Fruit fly (Drosophila melanogaster) whole organism: Measurements from ENCODE around the gene kra.

ENCODE experiments used
- CG8478 ChIP-seq: fragments of >200 bp; optimal IDR thresholded peaks from 2 replicates; lab custom pipeline; 2018; ENCODE audit warnings: inconsistent platforms
- Dll ChIP-seq: fragments of >200 bp; optimal IDR thresholded peaks from 2 replicates; lab custom pipeline; 2017
- EcR ChIP-seq, 2 experiments: fragments of >200 bp; optimal IDR thresholded peaks; 2 replicates each; lab custom pipeline; 2017; ENCODE audit warnings: missing biosample characterization in 2 of 2, missing genetic modification characterization in 2 of 2, missing genetic modification reagents in 2 of 2
- pan ChIP-seq: fragments of >200 bp; optimal IDR thresholded peaks from 2 replicates; lab custom pipeline; 2017
- psq ChIP-seq: fragments of >200 bp; optimal IDR thresholded peaks from 2 replicates; lab custom pipeline; 2017
- usp ChIP-seq: fragments of >200 bp; optimal IDR thresholded peaks from 2 replicates; lab custom pipeline; 2017; ENCODE audit warnings: missing biosample characterization, missing genetic modification characterization, mixed read lengths

The kra gene

dm6 chr3R:5611167-5611566 is 10.2 kb upstream of the kra start:
- no peak for TF ChIP-seq EcR (GFP tag; optimal IDR thresholded peaks at IDR 0.05; lab: Kevin White, UChicago)
- TF ChIP-seq CG8478, result no peak
- TF ChIP-seq psq (lab: Kevin White, UChicago), result no peak

- TF ChIP-seq pan (lab: Kevin White, UChicago), result no peak
These were observed 9.7 kb upstream of the kra start for dm6 chr3R:5610656-5611055.

dm6 chr3R:5608422-5608821 is 7.5 kb upstream of the kra start:
- no peak for TF ChIP-seq CG8478
- TF ChIP-seq pan (lab: Kevin White, UChicago), result no peak
- no peak for TF ChIP-seq EcR (GFP tag; optimal IDR thresholded peaks at IDR 0.05; lab: Kevin White, UChicago)
- no peak for TF ChIP-seq usp (GFP tag; lab: Kevin White, UChicago)
- TF ChIP-seq Dll (lab: Kevin White, UChicago), result no peak
- TF ChIP-seq psq (lab: Kevin White, UChicago), result no peak

dm6 chr3R:5606477-5606876 is 5.5 kb upstream of the kra start, which contains the start of gene asl:
Gene asl (minus strand): TSS chr3R:5606543.
- TF ChIP-seq psq (lab: Kevin White, UChicago) (no peak), Dll (lab: Kevin White, UChicago) (no peak), EcR (GFP tag; optimal IDR thresholded peaks at IDR 0.05; lab: Kevin White, UChicago) (no peak), CG8478 (no peak), usp (GFP tag; lab: Kevin White, UChicago) (no peak), pan (lab: Kevin White, UChicago) (no peak)

dm6 chr3R:5600361-5601043 is 434 bp downstream of the kra start:
- no peak for TF ChIP-seq psq (lab: Kevin White, UChicago)

dm6 chr3R:5599521-5600360 is 1.2 kb downstream of the kra start:
- TF ChIP-seq CG8478, result no peak
- TF ChIP-seq usp (GFP tag; lab: Kevin White, UChicago), result no peak
- no peak for TF ChIP-seq Dll (lab: Kevin White, UChicago)
- TF ChIP-seq pan (lab: Kevin White, UChicago), result no peak
- no peak for TF ChIP-seq psq (lab: Kevin White, UChicago)
- TF ChIP-seq EcR (GFP tag; optimal IDR thresholded peaks at IDR 0.05; lab: Kevin White, UChicago), result peak in 1 of 2 experiments; percentile 15

- no peak for TF ChIP-seq pan (lab: Kevin White, UChicago)
- no peak for TF ChIP-seq CG8478
These were observed 6.1 kb downstream of the kra start for dm6 chr3R:5594878-5595277.

- TF ChIP-seq usp (GFP tag; lab: Kevin White, UChicago) (no peak), CG8478 (peak; percentile 49), Dll (lab: Kevin White, UChicago) (no peak)
These were observed 8.8 kb downstream of the kra start for dm6 chr3R:5592009-5592572.

- TF ChIP-seq Dll (lab: Kevin White, UChicago) (no peak), CG8478 (no peak), pan (lab: Kevin White, UChicago) (no peak), psq (lab: Kevin White, UChicago) (no peak), EcR (GFP tag; optimal IDR thresholded peaks at IDR 0.05; lab: Kevin White, UChicago) (no peak), usp (GFP tag; lab: Kevin White, UChicago) (no peak)
These were observed 9.5 kb downstream of the kra start, which contains the start of the genes noi and Vha26 for dm6 chr3R:5591398-5591853. Gene noi (minus strand): TSS chr3R:5591459. Gene Vha26 (plus strand): TSS chr3R:5591763.

- TF ChIP-seq Dll (lab: Kevin White, UChicago) (no peak), psq (lab: Kevin White, UChicago) (no peak), usp (GFP tag; lab: Kevin White, UChicago) (no peak), pan (lab: Kevin White, UChicago) (no peak), EcR (GFP tag; optimal IDR thresholded peaks at IDR 0.05; lab: Kevin White, UChicago) (no peak), CG8478 (no peak)
These were observed 12.4 kb downstream of the kra start, which contains the start of gene PolZ2 for dm6 chr3R:5588573-5588972. Gene PolZ2 (plus strand): TSS chr3R:5588873.

dm6 chr3R:5587863-5588519 is 12.9 kb downstream of the kra start, which contains the start of gene CG2926:
Gene CG2926 (minus strand): TSS chr3R:5588380.
- no peak for TF ChIP-seq psq (lab: Kevin White, UChicago)
- no peak for TF ChIP-seq CG8478
- TF ChIP-seq Dll (lab: Kevin White, UChicago), result no peak
- TF ChIP-seq EcR (GFP tag; optimal IDR thresholded peaks at IDR 0.05; lab: Kevin White, UChicago), result no peak
- TF ChIP-seq pan (lab: Kevin White, UChicago), result no peak

- TF ChIP-seq Dll (lab: Kevin White, UChicago) (no peak), pan (lab: Kevin White, UChicago) (no peak), usp (GFP tag; lab: Kevin White, UChicago) (no peak), EcR (GFP tag; optimal IDR thresholded peaks at IDR 0.05; lab: Kevin White, UChicago) (no peak), psq (lab: Kevin White, UChicago) (no peak), CG8478 (no peak)
These were observed 27.1 kb downstream of the kra start for dm6 chr3R:5573883-5574282.
